Worm (Caenorhabditis elegans) whole organism, L4/young adult: Measurements from ENCODE around the gene eppl-1.

Experiments used
- W03F9.2 ChIP-seq: fragments of 150-350 bp; optimal IDR thresholded peaks from 2 replicates; lab custom pipeline; 2014; ENCODE audit warnings: missing biosample characterization, missing genetic modification characterization
- dao-5 ChIP-seq: sonication (generic microtip); optimal IDR thresholded peaks from 2 replicates; lab custom pipeline; 2016; ENCODE audit warnings: missing genotype, missing genetic modification characterization, moderate library complexity, missing compliant biosample characterization
- him-1 ChIP-seq: sonication (generic microtip); optimal IDR thresholded peaks from 2 replicates; lab custom pipeline; 2016; ENCODE audit warnings: missing genotype, missing genetic modification reagents, missing genetic modification characterization, missing compliant biosample characterization

DNA sequence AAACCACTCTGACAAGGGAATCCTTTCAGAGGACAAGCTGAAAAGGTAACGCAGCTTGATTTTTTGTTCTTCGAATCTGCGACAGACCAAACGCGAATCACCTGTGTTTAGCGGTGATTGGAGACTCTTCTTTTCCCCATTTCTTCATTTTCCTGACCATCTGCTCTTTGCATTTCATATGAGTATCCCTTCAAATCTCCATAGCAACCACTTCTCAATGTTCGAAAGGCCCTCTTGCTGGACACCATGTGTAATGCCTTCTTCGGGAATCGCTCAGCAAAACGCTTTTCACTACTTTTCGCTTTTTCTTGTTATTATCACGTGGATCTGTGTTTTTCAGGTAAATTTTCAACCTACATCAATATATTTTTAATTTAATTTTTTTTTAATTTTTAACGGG is 25.0 kb downstream of the eppl-1 start, which contains the start of the genes T26A8.3 and tmem-231:
- no peak for TF ChIP-seq dao-5
- no peak for TF ChIP-seq him-1 (tag; lab: Kevin White, UChicago)
- no peak for TF ChIP-seq W03F9.2 (tag; lab: Kevin White, UChicago)
